2 fruit fly cellular contexts compared by ENCODE assay signal in genomic region chr3R:14714147-14714903, dm6.
TF ChIP-seq lines count a peak whose summit lies in the region.

No protein-coding gene starts in this region.

TF ChIP-seq in whole organism, embryonic, 481 proteins besides CTCF, POLR2A, EP300 and RAD21 (continued from another document and continues in another):
- TF ChIP-seq lola (GFP tag; optimal IDR thresholded peaks at IDR 0.05; lab: Kevin White, UChicago) (peak in 1 of 3 experiments; percentile 37), CG8388 (GFP tag; optimal IDR thresholded peaks at IDR 0.05; lab: Kevin White, UChicago) (peak; percentile 83), shn (GFP tag; optimal IDR thresholded peaks at IDR 0.05; lab: Kevin White, UChicago) (peak; percentile 30), NfI (GFP tag; optimal IDR thresholded peaks at IDR 0.05; lab: Kevin White, UChicago) (peak; percentile 40), ERR (GFP tag; optimal IDR thresholded peaks at IDR 0.05; lab: Kevin White, UChicago) (no peak), stwl (tag; optimal IDR thresholded peaks at IDR 0.05; lab: Kevin White, UChicago) (peak; percentile 44), CG10431 (GFP tag; optimal IDR thresholded peaks at IDR 0.05; lab: Kevin White, UChicago) (peak; percentile 43), CG18476 (GFP tag; optimal IDR thresholded peaks at IDR 0.05; lab: Kevin White, UChicago) (peak; percentile 80), z (GFP tag; IDR thresholded peaks at IDR 0.05; lab: Robert Waterston, UW) (peak; percentile 27; the same call in 1 of the 3 replicates), Dip2 (GFP tag; IDR thresholded peaks at IDR 0.05; lab: Robert Waterston, UW) (no peak), Kr (GFP tag; optimal IDR thresholded peaks at IDR 0.05; lab: Kevin White, UChicago) (peak; percentile 5), p53 (GFP tag; optimal IDR thresholded peaks at IDR 0.05; lab: Kevin White, UChicago) (peak; percentile 8), CG1602 (GFP tag; optimal IDR thresholded peaks at IDR 0.05; lab: Kevin White, UChicago) (peak; percentile 48), klu (GFP tag; IDR thresholded peaks at IDR 0.05; lab: Robert Waterston, UW) (no peak), ac (GFP tag; optimal IDR thresholded peaks at IDR 0.05; lab: Kevin White, UChicago) (no peak), ato (GFP tag; IDR thresholded peaks at IDR 0.05; lab: Robert Waterston, UW; ENCODE audit: partially characterized antibody) (no peak), HmgD (GFP tag; optimal IDR thresholded peaks at IDR 0.05; lab: Kevin White, UChicago) (no peak), Myb (GFP tag; optimal IDR thresholded peaks at IDR 0.05; lab: Kevin White, UChicago) (no peak), CG18764 (GFP tag; optimal IDR thresholded peaks at IDR 0.05; lab: Kevin White, UChicago) (peak; percentile 85), CG6791 (GFP tag; IDR thresholded peaks at IDR 0.05; lab: Robert Waterston, UW; ENCODE audit: partially characterized antibody) (no peak), CG12744 (GFP tag; optimal IDR thresholded peaks at IDR 0.05; lab: Kevin White, UChicago) (no peak), CG15601 (tag; optimal IDR thresholded peaks at IDR 0.05; lab: Kevin White, UChicago) (peak; percentile 62), sens-2 (GFP tag; IDR thresholded peaks at IDR 0.05; lab: Robert Waterston, UW) (no peak), Nf-YC (tag; optimal IDR thresholded peaks at IDR 0.05; lab: Kevin White, UChicago) (peak; percentile 23), org-1 (GFP tag; optimal IDR thresholded peaks at IDR 0.05; lab: Kevin White, UChicago) (peak; percentile 35), az2 (GFP tag; optimal IDR thresholded peaks at IDR 0.05; lab: Kevin White, UChicago) (no peak), CG10654 (GFP tag; optimal IDR thresholded peaks at IDR 0.05; lab: Kevin White, UChicago) (peak; percentile 79), CG9817 (tag; optimal IDR thresholded peaks at IDR 0.05; lab: Kevin White, UChicago) (peak; percentile 52), CG2202 (tag; optimal IDR thresholded peaks at IDR 0.05; lab: Kevin White, UChicago) (no peak), twi (tag; optimal IDR thresholded peaks at IDR 0.05; lab: Kevin White, UChicago) (peak; percentile 42), HLH3B (GFP tag; IDR thresholded peaks at IDR 0.05; lab: Robert Waterston, UW) (peak; percentile 75), CG6689 (GFP tag; IDR thresholded peaks at IDR 0.05; lab: Robert Waterston, UW) (peak; percentile 70; the same call in 1 of the 2 replicates), Side (GFP tag; optimal IDR thresholded peaks at IDR 0.05; lab: Kevin White, UChicago) (peak; percentile 33), Ada2b (GFP tag; IDR thresholded peaks at IDR 0.05; lab: Robert Waterston, UW) (0 out of 2 replicates have a peak, but pooled peaks have one; percentile 8), Fer1 (GFP tag; optimal IDR thresholded peaks at IDR 0.05; lab: Kevin White, UChicago) (no peak), pb (GFP tag; optimal IDR thresholded peaks at IDR 0.05; lab: Kevin White, UChicago) (no peak), aop (GFP tag; IDR thresholded peaks at IDR 0.05; lab: Robert Waterston, UW) (no peak), CG18011 (GFP tag; optimal IDR thresholded peaks at IDR 0.05; lab: Kevin White, UChicago) (no peak), Lpt (GFP tag; optimal IDR thresholded peaks at IDR 0.05; lab: Kevin White, UChicago) (no peak), Mrtf (GFP tag; IDR thresholded peaks at IDR 0.05; lab: Robert Waterston, UW) (no peak), ham (GFP tag; IDR thresholded peaks at IDR 0.05; lab: Robert Waterston, UW) (no peak), CG33213 (GFP tag; optimal IDR thresholded peaks at IDR 0.05; lab: Kevin White, UChicago) (no peak), CG30431 (GFP tag; optimal IDR thresholded peaks at IDR 0.05; lab: Kevin White, UChicago) (peak; percentile 24), lab (GFP tag; optimal IDR thresholded peaks at IDR 0.05; lab: Kevin White, UChicago) (peak; percentile 65), tgo (GFP tag; IDR thresholded peaks at IDR 0.05; lab: Robert Waterston, UW) (peak; percentile 51; the same call in 1 of the 3 replicates), CG11504 (tag; optimal IDR thresholded peaks at IDR 0.05; lab: Kevin White, UChicago) (peak; percentile 85), pzg (GFP tag; optimal IDR thresholded peaks at IDR 0.05; lab: Kevin White, UChicago) (no peak), onecut (GFP tag; IDR thresholded peaks at IDR 0.05; lab: Robert Waterston, UW) (peak; percentile 42), sna (GFP tag; IDR thresholded peaks at IDR 0.05; lab: Robert Waterston, UW; ENCODE audit: partially characterized antibody) (no peak), CG7357 (GFP tag; IDR thresholded peaks at IDR 0.05; lab: Robert Waterston, UW) (peak; percentile 49; the same call in 1 of the 3 replicates), Bteb2 (GFP tag; optimal IDR thresholded peaks at IDR 0.05; lab: Kevin White, UChicago) (no peak), CG17829 (tag; optimal IDR thresholded peaks at IDR 0.05; lab: Kevin White, UChicago) (peak; percentile 91), Bgb (GFP tag; IDR thresholded peaks at IDR 0.05; lab: Robert Waterston, UW; ENCODE audit: partially characterized antibody) (no peak), CG17612 (GFP tag; IDR thresholded peaks at IDR 0.05; lab: Robert Waterston, UW) (no peak), gsb (GFP tag; IDR thresholded peaks at IDR 0.05; lab: Robert Waterston, UW) (no peak), CG4360 (GFP tag; IDR thresholded peaks at IDR 0.05; lab: Robert Waterston, UW) (peak; percentile 100), pfk (GFP tag; optimal IDR thresholded peaks at IDR 0.05; lab: Kevin White, UChicago) (no peak), Lhr (GFP tag; optimal IDR thresholded peaks at IDR 0.05; lab: Kevin White, UChicago) (no peak), CG11247 (GFP tag; IDR thresholded peaks at IDR 0.05; lab: Robert Waterston, UW) (no peak), GATAe (GFP tag; conservative IDR thresholded peaks at IDR 0.05; lab: Robert Waterston, UW) (no peak), CG1233 (GFP tag; optimal IDR thresholded peaks at IDR 0.05; lab: Kevin White, UChicago) (peak; percentile 73), tx (GFP tag; optimal IDR thresholded peaks at IDR 0.05; lab: Kevin White, UChicago) (no peak), CG32532 (GFP tag; IDR thresholded peaks at IDR 0.05; lab: Robert Waterston, UW) (peak; percentile 33; the same call in 1 of the 2 replicates), HLHmδ (GFP tag; optimal IDR thresholded peaks at IDR 0.05; lab: Kevin White, UChicago) (peak; percentile 16), Elba2 (GFP tag; optimal IDR thresholded peaks at IDR 0.05; lab: Kevin White, UChicago) (no peak), slbo (GFP tag; IDR thresholded peaks at IDR 0.05; lab: Robert Waterston, UW) (no peak)

TF ChIP-seq in whole organism, prepupa, 60 proteins besides CTCF, POLR2A, EP300 and RAD21 (continued from another document):
- TF ChIP-seq Sox15 (GFP tag; optimal IDR thresholded peaks at IDR 0.05; lab: Kevin White, UChicago) (peak; percentile 9), salr (GFP tag; optimal IDR thresholded peaks at IDR 0.05; lab: Kevin White, UChicago) (no peak), CG9139 (GFP tag; optimal IDR thresholded peaks at IDR 0.05; lab: Kevin White, UChicago) (peak; percentile 79), Hr4 (GFP tag; optimal IDR thresholded peaks at IDR 0.05; lab: Kevin White, UChicago) (peak; percentile 34), Ets21C (GFP tag; optimal IDR thresholded peaks at IDR 0.05; lab: Kevin White, UChicago) (no peak), CG1621 (tag; optimal IDR thresholded peaks at IDR 0.05; lab: Kevin White, UChicago) (peak; percentile 59), CG6808 (GFP tag; optimal IDR thresholded peaks at IDR 0.05; lab: Kevin White, UChicago) (peak; percentile 93), CG7368 (GFP tag; optimal IDR thresholded peaks at IDR 0.05; lab: Kevin White, UChicago) (peak; percentile 20), CG10631 (GFP tag; optimal IDR thresholded peaks at IDR 0.05; lab: Kevin White, UChicago) (peak; percentile 59), Gug (GFP tag; IDR thresholded peaks at IDR 0.05; lab: Robert Waterston, UW) (peak; percentile 34; the same call in 1 of the 2 replicates), CG8319 (GFP tag; optimal IDR thresholded peaks at IDR 0.05; lab: Kevin White, UChicago) (no peak), lz (GFP tag; optimal IDR thresholded peaks at IDR 0.05; lab: Kevin White, UChicago) (no peak), CG6854 (GFP tag; optimal IDR thresholded peaks at IDR 0.05; lab: Kevin White, UChicago) (no peak), CG8119 (GFP tag; IDR thresholded peaks at IDR 0.05; lab: Robert Waterston, UW) (peak; percentile 73), Blimp-1 (GFP tag; optimal IDR thresholded peaks at IDR 0.05; lab: Kevin White, UChicago) (peak; percentile 7), topi (GFP tag; optimal IDR thresholded peaks at IDR 0.05; lab: Kevin White, UChicago) (peak; percentile 40), Hr38 (GFP tag; optimal IDR thresholded peaks at IDR 0.05; lab: Kevin White, UChicago) (no peak), vri (GFP tag; optimal IDR thresholded peaks at IDR 0.05; lab: Kevin White, UChicago) (no peak), achi (GFP tag; optimal IDR thresholded peaks at IDR 0.05; lab: Kevin White, UChicago) (peak; percentile 59), cyc (GFP tag; optimal IDR thresholded peaks at IDR 0.05; lab: Kevin White, UChicago) (peak; percentile 48), ss (GFP tag; optimal IDR thresholded peaks at IDR 0.05; lab: Kevin White, UChicago) (peak; percentile 35 to 78), Eip93F (GFP tag; optimal IDR thresholded peaks at IDR 0.05; lab: Kevin White, UChicago) (no peak), esn (GFP tag; optimal IDR thresholded peaks at IDR 0.05; lab: Kevin White, UChicago) (peak; percentile 21), CG3032 (tag; optimal IDR thresholded peaks at IDR 0.05; lab: Kevin White, UChicago) (peak; percentile 77), CG11294 (GFP tag; IDR thresholded peaks at IDR 0.05; lab: Robert Waterston, UW) (no peak; the same call in 1 of the 2 replicates), pdm3 (GFP tag; optimal IDR thresholded peaks at IDR 0.05; lab: Kevin White, UChicago) (no peak), CG6276 (GFP tag; optimal IDR thresholded peaks at IDR 0.05; lab: Kevin White, UChicago) (peak; percentile 73), net (GFP tag; optimal IDR thresholded peaks at IDR 0.05; lab: Kevin White, UChicago) (no peak), spab (GFP tag; optimal IDR thresholded peaks at IDR 0.05; lab: Kevin White, UChicago) (peak; percentile 89), CG15336 (GFP tag; IDR thresholded peaks at IDR 0.05; lab: Robert Waterston, UW) (peak; percentile 49), Eip78C (GFP tag; lab: Kevin White, UChicago) (peak; percentile 41), CG3919 (GFP tag; optimal IDR thresholded peaks at IDR 0.05; lab: Kevin White, UChicago) (peak; percentile 89), dac (GFP tag; optimal IDR thresholded peaks at IDR 0.05; lab: Kevin White, UChicago) (no peak), OdsH (GFP tag; optimal IDR thresholded peaks at IDR 0.05; lab: Kevin White, UChicago) (peak; percentile 42), Sox14 (GFP tag; optimal IDR thresholded peaks at IDR 0.05; lab: Kevin White, UChicago) (no peak), CG11762 (GFP tag; optimal IDR thresholded peaks at IDR 0.05; lab: Kevin White, UChicago; ENCODE audit: insufficient read depth) (peak; percentile 84), CG6792 (GFP tag; optimal IDR thresholded peaks at IDR 0.05; lab: Kevin White, UChicago) (peak; percentile 19), CG34406 (GFP tag; optimal IDR thresholded peaks at IDR 0.05; lab: Kevin White, UChicago) (peak; percentile 79), CG31627 (GFP tag; optimal IDR thresholded peaks at IDR 0.05; lab: Kevin White, UChicago) (no peak), Hr39 (GFP tag; optimal IDR thresholded peaks at IDR 0.05; lab: Kevin White, UChicago) (no peak)
